Worm (Caenorhabditis elegans): ENCODE measurements around the gene W06D11.5.

W06D11.5 gene

ce11 chrX:12341338-12341737 is 41.4 kb downstream of the W06D11.5 start, which contains the start of gene zig-2:
TSS of gene zig-2 (minus strand) at chrX:12341438.
- TF ChIP-seq aly-1 (tag; optimal IDR thresholded peaks at IDR 0.05) (no peak), F13C5.2 (tag; optimal IDR thresholded peaks at IDR 0.05) (no peak), ceh-13 (GFP tag; optimal IDR thresholded peaks at IDR 0.05) (no peak), B0310.2 (tag; optimal IDR thresholded peaks at IDR 0.05) (no peak), ceh-36 (tag; optimal IDR thresholded peaks at IDR 0.05) (no peak), scrt-1 (GFP tag; IDR thresholded peaks at IDR 0.05) (no peak), tbx-11 (GFP tag; IDR thresholded peaks at IDR 0.05) (no peak), sea-1 (GFP tag; conservative IDR thresholded peaks at IDR 0.05) (no peak), hmbx-1 (tag; optimal IDR thresholded peaks at IDR 0.05) (no peak), hnd-1 (tag; optimal IDR thresholded peaks at IDR 0.05) (no peak), ama-1 (optimal IDR thresholded peaks at IDR 0.05) (no peak), flt-1 (GFP tag; IDR thresholded peaks at IDR 0.05) (no peak), hmg-4 (GFP tag; optimal IDR thresholded peaks at IDR 0.05) (no peak), ets-7 (tag; optimal IDR thresholded peaks at IDR 0.05) (no peak), pes-1 (GFP tag; IDR thresholded peaks at IDR 0.05) (no peak), tra-4 (tag; optimal IDR thresholded peaks at IDR 0.05) (no peak), tbx-37 (GFP tag; conservative IDR thresholded peaks at IDR 0.05) (no peak)

ce11 chrX:12343279-12343678 is 43.3 kb downstream of the W06D11.5 start, which contains the start of the genes nspc-9 and nspc-10:
TSS of gene nspc-9 (minus strand) at chrX:12343379.
TSS of gene nspc-10 (plus strand) at chrX:12343609.
- no peak for TF ChIP-seq tra-4 (tag; optimal IDR thresholded peaks at IDR 0.05)
- no peak for TF ChIP-seq F13C5.2 (tag; optimal IDR thresholded peaks at IDR 0.05)
- TF ChIP-seq scrt-1 (GFP tag; IDR thresholded peaks at IDR 0.05), result no peak
- no peak for TF ChIP-seq ceh-13 (GFP tag; optimal IDR thresholded peaks at IDR 0.05)
- TF ChIP-seq B0310.2 (tag; optimal IDR thresholded peaks at IDR 0.05), result no peak
- TF ChIP-seq sea-1 (GFP tag; conservative IDR thresholded peaks at IDR 0.05), result no peak
- no peak for TF ChIP-seq tbx-11 (GFP tag; IDR thresholded peaks at IDR 0.05)
- TF ChIP-seq ceh-36 (tag; optimal IDR thresholded peaks at IDR 0.05), result no peak
- no peak for TF ChIP-seq pes-1 (GFP tag; IDR thresholded peaks at IDR 0.05)
- no peak for TF ChIP-seq aly-1 (tag; optimal IDR thresholded peaks at IDR 0.05)
- no peak for TF ChIP-seq tbx-37 (GFP tag; conservative IDR thresholded peaks at IDR 0.05)
- no peak for TF ChIP-seq flt-1 (GFP tag; IDR thresholded peaks at IDR 0.05)
- no peak for TF ChIP-seq ama-1 (optimal IDR thresholded peaks at IDR 0.05)
- no peak for TF ChIP-seq hnd-1 (tag; optimal IDR thresholded peaks at IDR 0.05)
- TF ChIP-seq ets-7 (tag; optimal IDR thresholded peaks at IDR 0.05), result no peak
- no peak for TF ChIP-seq hmg-4 (GFP tag; optimal IDR thresholded peaks at IDR 0.05)
- TF ChIP-seq hmbx-1 (tag; optimal IDR thresholded peaks at IDR 0.05), result no peak

ce11 chrX:12346729-12347128 is 46.8 kb downstream of the W06D11.5 start, which contains the start of gene F42F12.11:
TSS of gene F42F12.11 (plus strand) at chrX:12347029.
- TF ChIP-seq ama-1 (optimal IDR thresholded peaks at IDR 0.05) (no peak), hnd-1 (tag; optimal IDR thresholded peaks at IDR 0.05) (no peak), ceh-13 (GFP tag; optimal IDR thresholded peaks at IDR 0.05) (no peak), B0310.2 (tag; optimal IDR thresholded peaks at IDR 0.05) (no peak), aly-1 (tag; optimal IDR thresholded peaks at IDR 0.05) (no peak), F13C5.2 (tag; optimal IDR thresholded peaks at IDR 0.05) (no peak), sea-1 (GFP tag; conservative IDR thresholded peaks at IDR 0.05) (no peak), scrt-1 (GFP tag; IDR thresholded peaks at IDR 0.05) (no peak), tbx-11 (GFP tag; IDR thresholded peaks at IDR 0.05) (no peak), ets-7 (tag; optimal IDR thresholded peaks at IDR 0.05) (no peak), flt-1 (GFP tag; IDR thresholded peaks at IDR 0.05) (no peak), ceh-36 (tag; optimal IDR thresholded peaks at IDR 0.05) (no peak), tra-4 (tag; optimal IDR thresholded peaks at IDR 0.05) (no peak), pes-1 (GFP tag; IDR thresholded peaks at IDR 0.05) (no peak), hmg-4 (GFP tag; optimal IDR thresholded peaks at IDR 0.05) (no peak), hmbx-1 (tag; optimal IDR thresholded peaks at IDR 0.05) (no peak)

ce11 chrX:12347822-12348221 is 47.9 kb downstream of the W06D11.5 start:
- peak; percentile 69 for TF ChIP-seq tbx-11 (GFP tag; IDR thresholded peaks at IDR 0.05)
- no peak for TF ChIP-seq hmg-4 (GFP tag; optimal IDR thresholded peaks at IDR 0.05)
- TF ChIP-seq ceh-36 (tag; optimal IDR thresholded peaks at IDR 0.05), result peak; percentile 11

ce11 chrX:12348329-12348728 is 48.4 kb downstream of the W06D11.5 start, which contains the start of gene F42F12.14:
TSS of gene F42F12.14 (plus strand) at chrX:12348629.
- TF ChIP-seq scrt-1 (GFP tag; IDR thresholded peaks at IDR 0.05), result no peak
- TF ChIP-seq sea-1 (GFP tag; conservative IDR thresholded peaks at IDR 0.05), result no peak
- TF ChIP-seq flt-1 (GFP tag; IDR thresholded peaks at IDR 0.05), result no peak
- no peak for TF ChIP-seq B0310.2 (tag; optimal IDR thresholded peaks at IDR 0.05)
- no peak for TF ChIP-seq hmg-4 (GFP tag; optimal IDR thresholded peaks at IDR 0.05)
- no peak for TF ChIP-seq tra-4 (tag; optimal IDR thresholded peaks at IDR 0.05)
- TF ChIP-seq pes-1 (GFP tag; IDR thresholded peaks at IDR 0.05), result no peak
- no peak for TF ChIP-seq tbx-11 (GFP tag; IDR thresholded peaks at IDR 0.05)

ce11 chrX:12350207-12350606 is 50.3 kb downstream of the W06D11.5 start, which contains the start of gene F42F12.3:
TSS of gene F42F12.3 (plus strand) at chrX:12350578.
- TF ChIP-seq hmg-4 (GFP tag; optimal IDR thresholded peaks at IDR 0.05), result no peak
- no peak for TF ChIP-seq aly-1 (tag; optimal IDR thresholded peaks at IDR 0.05)
- TF ChIP-seq scrt-1 (GFP tag; IDR thresholded peaks at IDR 0.05), result no peak
- TF ChIP-seq F13C5.2 (tag; optimal IDR thresholded peaks at IDR 0.05), result no peak
- no peak for TF ChIP-seq ama-1 (optimal IDR thresholded peaks at IDR 0.05)
- TF ChIP-seq tbx-37 (GFP tag; conservative IDR thresholded peaks at IDR 0.05), result no peak
- no peak for TF ChIP-seq tbx-11 (GFP tag; IDR thresholded peaks at IDR 0.05)
- no peak for TF ChIP-seq tra-4 (tag; optimal IDR thresholded peaks at IDR 0.05)

Measured in whole organism, early embryonic.